Worm (Caenorhabditis elegans) whole organism, L2 larva: ENCODE data around the gene aexr-1.

Source experiments
- ama-1 ChIP-seq: fragments of 150-350 bp; optimal IDR thresholded peaks from 2 replicates; lab custom pipeline; 2018; ENCODE audit warnings: inconsistent platforms
- ceh-82 ChIP-seq: fragments of 150-350 bp; optimal IDR thresholded peaks from 2 replicates; lab custom pipeline; 2014; ENCODE audit warnings: missing biosample characterization, missing genetic modification characterization
- nhr-12 ChIP-seq: fragments of 150-350 bp; optimal IDR thresholded peaks from 2 replicates; lab custom pipeline; 2014; ENCODE audit warnings: missing biosample characterization, missing genetic modification characterization
- nhr-237 ChIP-seq: fragments of 150-350 bp; optimal IDR thresholded peaks from 2 replicates; lab custom pipeline; 2014; ENCODE audit warnings: missing biosample characterization, missing genetic modification characterization
- nhr-77 ChIP-seq: fragments of 150-350 bp; optimal IDR thresholded peaks from 2 replicates; lab custom pipeline; 2014; ENCODE audit warnings: missing biosample characterization, missing genetic modification characterization
- snpc-4 ChIP-seq: fragments of 150-350 bp; optimal IDR thresholded peaks from 2 replicates; lab custom pipeline; 2014; ENCODE audit warnings: missing biosample characterization, missing genetic modification characterization
- unc-39 ChIP-seq: fragments of 150-350 bp; optimal IDR thresholded peaks from 2 replicates; lab custom pipeline; 2014; ENCODE audit warnings: missing biosample characterization, missing genetic modification characterization

DNA sequence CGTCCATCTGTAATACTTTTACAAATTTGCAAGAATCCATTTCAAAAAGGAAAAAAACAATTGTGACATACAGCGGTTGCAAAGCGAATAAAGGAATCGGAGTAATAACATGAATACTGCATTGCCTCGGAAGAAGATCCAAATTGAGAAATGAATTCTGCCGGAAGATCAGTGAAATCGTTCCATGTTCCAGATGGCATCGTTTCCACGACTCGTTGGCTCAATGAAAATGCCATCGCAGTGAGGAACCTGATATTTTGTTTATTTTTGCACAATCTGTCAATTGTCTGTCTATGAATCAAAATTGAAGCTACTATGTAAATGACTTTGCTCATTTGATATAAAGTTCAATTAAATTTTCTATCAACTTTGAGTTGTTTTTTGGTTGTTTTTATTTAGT lies 4.4 kb downstream of the aexr-1 start:
- TF ChIP-seq snpc-4 (no peak), nhr-237 (tag; lab: Kevin White, UChicago) (no peak), unc-39 (tag; lab: Kevin White, UChicago) (no peak), ama-1 (no peak), nhr-12 (tag; lab: Kevin White, UChicago) (no peak), ceh-82 (tag; lab: Kevin White, UChicago) (no peak), nhr-77 (tag; lab: Kevin White, UChicago) (no peak)
